Worm (Caenorhabditis elegans): ENCODE results near the gene egl-19.

ce11 chrIV:7428347-7428746 lies 23.0 kb downstream of the egl-19 start:
- TF ChIP-seq mab-9 (GFP tag; IDR thresholded peaks at IDR 0.05) (no peak), ztf-11 (tag; optimal IDR thresholded peaks at IDR 0.05) (no peak)

Data from whole organism, L1 larva.